Fruit fly (Drosophila melanogaster) whole organism, embryonic: ENCODE data around the gene CG5969.

Experiments
- Abd-B ChIP-seq: fragments of 200-800 bp; sonication (Bioruptor generic); optimal IDR thresholded peaks from 2 replicates; lab custom pipeline; 2018; ENCODE audit warnings: missing biosample characterization, mild to moderate bottlenecking, missing genetic modification characterization, moderate library complexity
- CG1024 ChIP-seq: fragments of 200-800 bp; sonication (Bioruptor generic); IDR thresholded peaks from 2 replicates; pipeline ENCODE4 v1.3.6; 2022; ENCODE audit warnings: missing biosample characterization, missing genetic modification characterization
- CG12071 ChIP-seq: fragments of 200-800 bp; sonication (Bioruptor generic); optimal IDR thresholded peaks from 3 replicates; lab custom pipeline; 2018; ENCODE audit warnings: missing biosample characterization, mild to moderate bottlenecking, missing genetic modification characterization
- CG12219 ChIP-seq: fragments of 200-800 bp; sonication (Bioruptor generic); optimal IDR thresholded peaks from 3 replicates; lab custom pipeline; 2018; ENCODE audit warnings: missing biosample characterization, mild to moderate bottlenecking, missing genetic modification characterization
- CG1233 ChIP-seq: fragments of 200-800 bp; sonication (Bioruptor generic); optimal IDR thresholded peaks from 4 replicates; lab custom pipeline; 2018; ENCODE audit warnings: missing biosample characterization, mild to moderate bottlenecking, missing genetic modification characterization
- CG12942 ChIP-seq: fragments of 200-800 bp; sonication (Bioruptor generic); optimal IDR thresholded peaks from 3 replicates; lab custom pipeline; 2016; ENCODE audit warnings: missing biosample characterization, missing genetic modification characterization
- CG13894 ChIP-seq: fragments of 200-800 bp; sonication (Bioruptor generic); optimal IDR thresholded peaks from 3 replicates; lab custom pipeline; 2018; ENCODE audit warnings: missing biosample characterization, mild to moderate bottlenecking, missing genetic modification characterization, moderate library complexity
- CG15601 ChIP-seq: fragments of 200-800 bp; sonication (Bioruptor generic); optimal IDR thresholded peaks from 3 replicates; lab custom pipeline; 2019; ENCODE audit warnings: missing biosample characterization, mild to moderate bottlenecking, missing genetic modification characterization, moderate library complexity
- CG1603 ChIP-seq: fragments of 200-800 bp; sonication (Bioruptor generic); optimal IDR thresholded peaks from 2 replicates; lab custom pipeline; 2019; ENCODE audit warnings: missing biosample characterization, mild to moderate bottlenecking, missing genetic modification characterization, moderate library complexity
- CG16779 ChIP-seq: fragments of 200-800 bp; sonication (Bioruptor generic); IDR thresholded peaks from 2 replicates; pipeline ENCODE4 v1.3.6; 2022; ENCODE audit warnings: missing biosample characterization, missing genetic modification characterization
- CG16815 ChIP-seq: fragments of 200-800 bp; sonication (Bioruptor generic); optimal IDR thresholded peaks from 3 replicates; lab custom pipeline; 2017; ENCODE audit warnings: missing biosample characterization, mild to moderate bottlenecking, missing genetic modification characterization
- CG17328 ChIP-seq: fragments of 200-800 bp; sonication (Bioruptor generic); IDR thresholded peaks from 2 replicates; pipeline ENCODE4 v1.3.6; 2022; ENCODE audit warnings: missing biosample characterization, missing genetic modification characterization
- CG17359 ChIP-seq: fragments of 200-800 bp; sonication (Bioruptor generic); optimal IDR thresholded peaks from 3 replicates; lab custom pipeline; 2018; ENCODE audit warnings: missing biosample characterization, mild to moderate bottlenecking, missing genetic modification characterization, moderate library complexity
- CG18011 ChIP-seq: fragments of 200-800 bp; sonication (Bioruptor generic); optimal IDR thresholded peaks from 2 replicates; lab custom pipeline; 2017; ENCODE audit warnings: missing biosample characterization, missing genetic modification characterization, mild to moderate bottlenecking, moderate library complexity, missing genotype
- CG30403 ChIP-seq: fragments of 200-800 bp; sonication (Bioruptor generic); optimal IDR thresholded peaks from 3 replicates; lab custom pipeline; 2016; ENCODE audit warnings: missing biosample characterization, missing genetic modification characterization
- CG31365 ChIP-seq: fragments of 200-800 bp; sonication (Bioruptor generic); optimal IDR thresholded peaks from 2 replicates; lab custom pipeline; 2018; ENCODE audit warnings: missing biosample characterization, mild to moderate bottlenecking, missing genetic modification characterization
- CG3163 ChIP-seq: fragments of 200-800 bp; sonication (Bioruptor generic); optimal IDR thresholded peaks from 3 replicates; lab custom pipeline; 2016; ENCODE audit warnings: missing biosample characterization, missing genetic modification characterization
- CG32772 ChIP-seq: fragments of 200-800 bp; sonication (Bioruptor generic); IDR thresholded peaks from 2 replicates; pipeline ENCODE4 v1.3.6; 2022; ENCODE audit warnings: missing biosample characterization, missing genetic modification characterization
- CG3838 ChIP-seq: fragments of 200-800 bp; sonication (Bioruptor generic); optimal IDR thresholded peaks from 3 replicates; lab custom pipeline; 2016; ENCODE audit warnings: missing biosample characterization, missing genetic modification characterization
- CG4404 ChIP-seq: fragments of 200-800 bp; sonication (Bioruptor generic); IDR thresholded peaks from 2 replicates; pipeline ENCODE4 v1.3.6; 2022; ENCODE audit warnings: missing biosample characterization, missing genetic modification characterization
- CG4820 ChIP-seq: fragments of 200-800 bp; sonication (Bioruptor generic); optimal IDR thresholded peaks from 3 replicates; lab custom pipeline; 2016; ENCODE audit warnings: missing biosample characterization, missing genetic modification characterization
- CG8281 ChIP-seq: fragments of 200-800 bp; sonication (Bioruptor generic); optimal IDR thresholded peaks from 2 replicates; lab custom pipeline; 2018; ENCODE audit warnings: missing biosample characterization, mild to moderate bottlenecking, missing genetic modification characterization, moderate library complexity
- CG9727 ChIP-seq: fragments of 200-800 bp; sonication (Bioruptor generic); optimal IDR thresholded peaks from 3 replicates; lab custom pipeline; 2017; ENCODE audit warnings: missing biosample characterization, mild to moderate bottlenecking, missing genetic modification characterization
- CTCF ChIP-seq: fragments of 200-800 bp; sonication (Bioruptor generic); optimal IDR thresholded peaks from 2 replicates; lab custom pipeline; 2017; ENCODE audit warnings: missing biosample characterization, mild to moderate bottlenecking, missing genetic modification characterization, moderate library complexity
- Dad ChIP-seq: fragments of 200-800 bp; sonication (Bioruptor generic); optimal IDR thresholded peaks from 3 replicates; lab custom pipeline; 2016; ENCODE audit warnings: missing biosample characterization, missing genetic modification characterization
- Dll ChIP-seq: fragments of 200-800 bp; sonication (Bioruptor generic); IDR thresholded peaks from 4 replicates; pipeline ENCODE4 v1.3.6; 2022; ENCODE audit warnings: missing biosample characterization, missing genetic modification characterization; ENCODE audit not compliant: partially characterized antibody
- Dref ChIP-seq: fragments of 200-800 bp; sonication (Bioruptor generic); IDR thresholded peaks from 2 replicates; pipeline ENCODE4 v1.3.6; 2022; ENCODE audit warnings: missing biosample characterization, missing genetic modification characterization
- E2f1 ChIP-seq: fragments of 200-800 bp; sonication (Bioruptor generic); IDR thresholded peaks from 2 replicates; pipeline ENCODE4 v1.3.6; 2022; ENCODE audit warnings: missing biosample characterization, missing genetic modification characterization
- Jarid2 ChIP-seq: fragments of 200-800 bp; sonication (Bioruptor generic); optimal IDR thresholded peaks from 3 replicates; lab custom pipeline; 2017; ENCODE audit warnings: mild to moderate bottlenecking, missing biosample characterization, missing genetic modification reagents, missing genetic modification characterization
- Lpt ChIP-seq: fragments of >200 bp; optimal IDR thresholded peaks from 2 replicates; lab custom pipeline; 2018; ENCODE audit warnings: missing biosample characterization, missing genetic modification characterization
- Oli ChIP-seq: fragments of 200-800 bp; sonication (Bioruptor generic); optimal IDR thresholded peaks from 2 replicates; lab custom pipeline; 2018; ENCODE audit warnings: missing biosample characterization, mild to moderate bottlenecking, missing genetic modification characterization, moderate library complexity
- Optix ChIP-seq: fragments of 200-800 bp; sonication (Bioruptor generic); IDR thresholded peaks from 3 replicates; pipeline ENCODE4 v1.3.6; 2022; ENCODE audit warnings: missing biosample characterization, missing genetic modification characterization
- Ravus ChIP-seq: fragments of 200-800 bp; sonication (Bioruptor generic); IDR thresholded peaks from 2 replicates; pipeline ENCODE4 v1.3.6; 2022; ENCODE audit warnings: missing biosample characterization, missing genetic modification characterization
- Rx ChIP-seq: fragments of 200-800 bp; sonication (Bioruptor generic); IDR thresholded peaks from 2 replicates; pipeline ENCODE4 v1.3.6; 2022; ENCODE audit warnings: missing biosample characterization, missing genetic modification characterization
- Trl ChIP-seq, 3 experiments: fragments of >200 bp in 2 of 3; fragments of 200-800 bp in 1 of 3; sonication (Bioruptor generic) in 1 of 3; optimal IDR thresholded peaks; 2 replicates in 1 of 3; 3 replicates in 2 of 3; lab custom pipeline; 2016 to 2017; ENCODE audit warnings: missing biosample characterization in 1 of 3, missing genetic modification characterization in 1 of 3
- YL-1 ChIP-seq: fragments of 200-800 bp; sonication (Bioruptor generic); optimal IDR thresholded peaks from 3 replicates; lab custom pipeline; 2017; ENCODE audit warnings: missing biosample characterization, mild to moderate bottlenecking, missing genetic modification characterization
- abd-A ChIP-seq: fragments of 200-800 bp; sonication (Bioruptor generic); optimal IDR thresholded peaks from 3 replicates; lab custom pipeline; 2019; ENCODE audit warnings: missing biosample characterization, mild to moderate bottlenecking, missing genetic modification characterization, moderate library complexity
- ase ChIP-seq: fragments of 200-800 bp; sonication (Bioruptor generic); IDR thresholded peaks from 3 replicates; pipeline ENCODE4 v1.3.6; 2022; ENCODE audit warnings: missing biosample characterization, missing genetic modification characterization
- disco-r ChIP-seq: fragments of 200-800 bp; sonication (Bioruptor generic); optimal IDR thresholded peaks from 2 replicates; lab custom pipeline; 2016; ENCODE audit warnings: missing biosample characterization, missing genetic modification characterization
- hbn ChIP-seq: fragments of 200-800 bp; sonication (Bioruptor generic); IDR thresholded peaks from 2 replicates; pipeline ENCODE4 v1.3.6; 2022; ENCODE audit warnings: missing biosample characterization, missing genetic modification characterization; ENCODE audit not compliant: partially characterized antibody
- insv ChIP-seq, 2 experiments: fragments of 200-800 bp; sonication (Bioruptor generic); optimal IDR thresholded peaks; 3 replicates each; lab custom pipeline; 2016 to 2018; ENCODE audit warnings: missing biosample characterization in 2 of 2, missing genetic modification characterization in 2 of 2
- kah ChIP-seq: fragments of 200-800 bp; sonication (Bioruptor generic); optimal IDR thresholded peaks from 2 replicates; lab custom pipeline; 2018; ENCODE audit warnings: missing biosample characterization, mild to moderate bottlenecking, missing genetic modification characterization
- lab ChIP-seq: fragments of 200-800 bp; sonication (Bioruptor generic); optimal IDR thresholded peaks from 3 replicates; lab custom pipeline; 2017; ENCODE audit warnings: missing biosample characterization, missing genetic modification characterization, mild to moderate bottlenecking, moderate library complexity, missing genetic modification reagents
- luna ChIP-seq: fragments of 200-800 bp; sonication (Bioruptor generic); optimal IDR thresholded peaks from 2 replicates; lab custom pipeline; 2016; ENCODE audit warnings: missing biosample characterization, missing genetic modification characterization
- maf-S ChIP-seq: fragments of 200-800 bp; sonication (Bioruptor generic); optimal IDR thresholded peaks from 2 replicates; lab custom pipeline; 2016; ENCODE audit warnings: missing biosample characterization, missing genetic modification characterization
- salm ChIP-seq: fragments of 200-800 bp; sonication (Bioruptor generic); optimal IDR thresholded peaks from 2 replicates; lab custom pipeline; 2018; ENCODE audit warnings: missing biosample characterization, mild to moderate bottlenecking, missing genetic modification characterization
- shn ChIP-seq: fragments of 200-800 bp; sonication (Bioruptor generic); optimal IDR thresholded peaks from 3 replicates; lab custom pipeline; 2016; ENCODE audit warnings: missing biosample characterization, missing genetic modification characterization
- sim ChIP-seq: fragments of 200-800 bp; sonication (Bioruptor generic); IDR thresholded peaks from 2 replicates; pipeline ENCODE4 v1.3.6; 2022; ENCODE audit warnings: missing biosample characterization, missing genetic modification characterization
- sqz ChIP-seq: fragments of 200-800 bp; sonication (Bioruptor generic); optimal IDR thresholded peaks from 3 replicates; lab custom pipeline; 2018; ENCODE audit warnings: missing biosample characterization, mild to moderate bottlenecking, missing genetic modification characterization
- tap ChIP-seq: fragments of 200-800 bp; optimal IDR thresholded peaks from 3 replicates; lab custom pipeline; 2019; ENCODE audit warnings: missing biosample characterization, mild to moderate bottlenecking, missing genetic modification characterization, moderate library complexity
- trem ChIP-seq: fragments of 200-800 bp; optimal IDR thresholded peaks from 3 replicates; lab custom pipeline; 2019; ENCODE audit warnings: missing biosample characterization, mild to moderate bottlenecking, missing genetic modification characterization, moderate library complexity

CG5969 gene

DNA sequence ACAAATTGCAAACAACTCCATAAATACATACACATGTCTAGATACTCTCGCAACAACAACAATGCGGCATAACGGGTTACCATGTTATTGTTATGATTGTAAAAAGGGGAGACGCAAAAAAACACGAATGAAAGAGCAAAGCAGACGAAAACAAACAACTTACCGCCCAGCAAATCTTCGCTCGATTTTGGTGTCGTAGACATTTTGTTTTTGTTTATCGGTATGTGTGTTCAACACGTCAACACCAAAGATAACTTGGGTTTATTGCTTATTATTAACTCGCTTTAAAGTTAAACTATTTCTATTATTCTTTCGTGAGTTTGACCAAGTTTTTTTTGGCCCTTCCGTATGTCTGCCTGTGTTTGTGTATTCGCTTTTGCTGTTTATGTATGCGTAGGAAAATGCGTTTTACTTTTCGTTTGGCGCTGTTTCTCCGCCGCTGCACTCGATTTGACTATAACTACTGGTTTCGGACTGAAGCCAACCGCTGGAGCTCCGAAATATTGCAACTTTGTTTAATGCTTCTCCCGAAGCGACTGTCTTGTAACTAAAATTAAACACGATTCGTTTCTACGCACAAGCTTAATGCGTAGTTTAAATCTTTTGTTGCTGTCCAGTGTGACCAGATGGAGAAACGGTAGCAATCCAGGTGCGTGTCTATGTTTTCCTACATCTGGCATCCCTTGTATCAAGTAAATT, 45.4 kb downstream of the CG5969 start, which contains the start of gene BNIP3 (continued):
- peak; percentile 20 for TF ChIP-seq CG17359
- no peak for TF ChIP-seq CG3838 (GFP tag; lab: Kevin White, UChicago)
- TF ChIP-seq Lpt (GFP tag; lab: Kevin White, UChicago), result no peak
- no peak for TF ChIP-seq CG30403
- no peak for TF ChIP-seq CG4404 (GFP tag; lab: Robert Waterston, UW)
- TF ChIP-seq Trl (optimal IDR thresholded peaks at IDR 0.05; lab: Kevin White, UChicago), result no peak
- no peak for TF ChIP-seq Trl (GFP tag; optimal IDR thresholded peaks at IDR 0.05; lab: Kevin White, UChicago)
- TF ChIP-seq CG1233, result no peak
- TF ChIP-seq CG3163 (GFP tag; lab: Kevin White, UChicago), result no peak
- TF ChIP-seq Dll, result no peak
- TF ChIP-seq sqz, result peak; percentile 69
- TF ChIP-seq CG18011, result no peak
- no peak for TF ChIP-seq CG17328
- peak; percentile 93 for TF ChIP-seq YL-1 (GFP tag; lab: Kevin White, UChicago)
- no peak for TF ChIP-seq CG12219 (GFP tag; lab: Kevin White, UChicago)
- no peak for TF ChIP-seq lab (GFP tag; lab: Kevin White, UChicago)
- TF ChIP-seq Ravus (GFP tag; lab: Robert Waterston, UW), result no peak
- peak; percentile 6; the same call in 1 of the 2 replicates for TF ChIP-seq CG1024 (GFP tag; lab: Robert Waterston, UW)
- TF ChIP-seq Dad (GFP tag; lab: Kevin White, UChicago), result no peak
- TF ChIP-seq E2f1, result 0 out of 2 replicates have a peak, but pooled peaks have one; percentile 17
- TF ChIP-seq Optix, result no peak
- no peak for TF ChIP-seq salm (tag; lab: Kevin White, UChicago)
- no peak for TF ChIP-seq hbn (GFP tag; lab: Robert Waterston, UW)
- no peak for TF ChIP-seq Rx (GFP tag; lab: Robert Waterston, UW)
- no peak for TF ChIP-seq tap (tag; lab: Kevin White, UChicago)
- no peak for TF ChIP-seq CG32772 (GFP tag; lab: Robert Waterston, UW)
- no peak for TF ChIP-seq ase (GFP tag; lab: Robert Waterston, UW)
- TF ChIP-seq Dref, result no peak
- TF ChIP-seq CTCF (GFP tag; lab: Kevin White, UChicago), result no peak
- peak; percentile 52 for TF ChIP-seq abd-A (tag; lab: Kevin White, UChicago)
- TF ChIP-seq CG13894 (tag; lab: Kevin White, UChicago), result peak; percentile 50
- no peak for TF ChIP-seq disco-r (GFP tag; lab: Kevin White, UChicago)
- peak; percentile 11 for TF ChIP-seq CG15601 (tag; lab: Kevin White, UChicago)
- TF ChIP-seq trem, result peak; percentile 55
- TF ChIP-seq CG4820 (GFP tag; lab: Kevin White, UChicago), result no peak
- no peak for TF ChIP-seq CG12071
- TF ChIP-seq insv (GFP tag; optimal IDR thresholded peaks at IDR 0.05; lab: Kevin White, UChicago), result no peak
- peak; percentile 24 for TF ChIP-seq Jarid2 (GFP tag; lab: Kevin White, UChicago)
- TF ChIP-seq CG31365 (tag; lab: Kevin White, UChicago), result peak; percentile 8
- no peak for TF ChIP-seq CG12942 (GFP tag; lab: Kevin White, UChicago)
- no peak for TF ChIP-seq kah (GFP tag; lab: Kevin White, UChicago)
- no peak for TF ChIP-seq CG8281 (tag; lab: Kevin White, UChicago)
- no peak for TF ChIP-seq maf-S (GFP tag; lab: Kevin White, UChicago)
- no peak for TF ChIP-seq sim
- TF ChIP-seq Oli (tag; lab: Kevin White, UChicago), result no peak
- TF ChIP-seq CG9727, result no peak
- no peak for TF ChIP-seq Abd-B (GFP tag; lab: Kevin White, UChicago)
- no peak for TF ChIP-seq CG16815 (GFP tag; lab: Kevin White, UChicago)
- no peak for TF ChIP-seq luna
- TF ChIP-seq CG1603 (tag; lab: Kevin White, UChicago), result peak; percentile 61
- TF ChIP-seq shn (GFP tag; lab: Kevin White, UChicago), result no peak
- no peak for TF ChIP-seq CG16779 (GFP tag; lab: Robert Waterston, UW)
